Fruit fly (Drosophila melanogaster) whole organism, prepupa: ENCODE results near the gene RpL17.
A peak's percentile ranks its signal among the peaks of the same experiment; 100 is the strongest.

Source experiments
- CG10631 ChIP-seq: fragments of 200-800 bp; sonication (Bioruptor generic); optimal IDR thresholded peaks from 2 replicates; lab custom pipeline; 2016; ENCODE audit warnings: missing biosample characterization, missing genetic modification characterization
- CG10669 ChIP-seq: fragments of 200-800 bp; sonication (Bioruptor generic); optimal IDR thresholded peaks from 3 replicates; lab custom pipeline; 2018; ENCODE audit warnings: missing biosample characterization, mild to moderate bottlenecking, missing genetic modification characterization, moderate library complexity
- CG11294 ChIP-seq: fragments of 200-800 bp; sonication (Bioruptor generic); IDR thresholded peaks from 2 replicates; pipeline ENCODE4 v1.3.6; 2022; ENCODE audit warnings: missing biosample characterization, missing genetic modification characterization
- CG11902 ChIP-seq: fragments of 200-800 bp; sonication (Bioruptor generic); optimal IDR thresholded peaks from 3 replicates; lab custom pipeline; 2016; ENCODE audit warnings: missing biosample characterization, missing genetic modification characterization
- CG1621 ChIP-seq: fragments of 200-800 bp; sonication (Bioruptor generic); optimal IDR thresholded peaks from 3 replicates; lab custom pipeline; 2018; ENCODE audit warnings: missing biosample characterization, mild to moderate bottlenecking, missing genetic modification characterization
- CG3032 ChIP-seq: fragments of 200-800 bp; optimal IDR thresholded peaks from 2 replicates; lab custom pipeline; 2019; ENCODE audit warnings: missing biosample characterization, mild to moderate bottlenecking, missing genetic modification characterization, moderate library complexity
- CG31627 ChIP-seq: fragments of 200-800 bp; sonication (Bioruptor generic); optimal IDR thresholded peaks from 3 replicates; lab custom pipeline; 2016; ENCODE audit warnings: missing biosample characterization, missing genetic modification characterization
- CG32006 ChIP-seq: fragments of 200-800 bp; sonication (Bioruptor generic); optimal IDR thresholded peaks from 3 replicates; lab custom pipeline; 2017; ENCODE audit warnings: missing biosample characterization, mild to moderate bottlenecking, missing genetic modification characterization
- CG34406 ChIP-seq: fragments of 200-800 bp; sonication (Bioruptor generic); optimal IDR thresholded peaks from 3 replicates; lab custom pipeline; 2016; ENCODE audit warnings: missing biosample characterization, missing genetic modification characterization
- CG4318 ChIP-seq: fragments of 200-800 bp; sonication (Bioruptor generic); optimal IDR thresholded peaks from 3 replicates; lab custom pipeline; 2017; ENCODE audit warnings: missing biosample characterization, mild to moderate bottlenecking, missing genetic modification characterization
- CG6276 ChIP-seq: fragments of 200-800 bp; sonication (Bioruptor generic); optimal IDR thresholded peaks from 2 replicates; lab custom pipeline; 2017; ENCODE audit warnings: missing biosample characterization, mild to moderate bottlenecking, missing genetic modification characterization
- CG6808 ChIP-seq: fragments of 200-800 bp; sonication (Bioruptor generic); optimal IDR thresholded peaks from 3 replicates; lab custom pipeline; 2017; ENCODE audit warnings: missing biosample characterization, missing genetic modification characterization, mild to moderate bottlenecking, moderate library complexity, missing genetic modification reagents
- CG6854 ChIP-seq: fragments of 200-800 bp; sonication (Bioruptor generic); optimal IDR thresholded peaks from 2 replicates; lab custom pipeline; 2017; ENCODE audit warnings: missing biosample characterization, mild to moderate bottlenecking, missing genetic modification characterization
- CG7368 ChIP-seq: fragments of 200-800 bp; sonication (Bioruptor generic); optimal IDR thresholded peaks from 3 replicates; lab custom pipeline; 2016; ENCODE audit warnings: missing biosample characterization, missing genetic modification characterization
- Eip75B ChIP-seq: fragments of 200-800 bp; sonication (Bioruptor generic); optimal IDR thresholded peaks from 3 replicates; lab custom pipeline; 2016; ENCODE audit warnings: missing biosample characterization, missing genetic modification characterization
- Eip78C ChIP-seq: fragments of 200-800 bp; sonication (Bioruptor generic); peaks from one replicate; lab custom pipeline; 2016; ENCODE audit warnings: missing biosample characterization, missing genetic modification characterization
- Ets96B ChIP-seq: fragments of 200-800 bp; optimal IDR thresholded peaks from 2 replicates; lab custom pipeline; 2019; ENCODE audit warnings: missing biosample characterization, mild to moderate bottlenecking, missing genetic modification characterization, moderate library complexity
- Hr39 ChIP-seq: fragments of 200-800 bp; sonication (Bioruptor generic); optimal IDR thresholded peaks from 2 replicates; lab custom pipeline; 2016; ENCODE audit warnings: missing biosample characterization, missing genetic modification characterization
- Hr4 ChIP-seq: fragments of 200-800 bp; sonication (Bioruptor generic); optimal IDR thresholded peaks from 3 replicates; lab custom pipeline; 2016; ENCODE audit warnings: missing biosample characterization, missing genetic modification characterization
- OdsH ChIP-seq: fragments of 200-800 bp; sonication (Bioruptor generic); optimal IDR thresholded peaks from 3 replicates; lab custom pipeline; 2016; ENCODE audit warnings: missing biosample characterization, missing genetic modification characterization
- Smox ChIP-seq: fragments of 200-800 bp; sonication (Bioruptor generic); optimal IDR thresholded peaks from 3 replicates; lab custom pipeline; 2016; ENCODE audit warnings: missing biosample characterization, missing genetic modification characterization
- Sox102F ChIP-seq: fragments of 200-800 bp; sonication (Bioruptor generic); optimal IDR thresholded peaks from 2 replicates; lab custom pipeline; 2016; ENCODE audit warnings: missing biosample characterization, mild to moderate bottlenecking, missing genetic modification characterization
- Sox14 ChIP-seq: fragments of 200-800 bp; sonication (Bioruptor generic); optimal IDR thresholded peaks from 3 replicates; lab custom pipeline; 2016; ENCODE audit warnings: missing biosample characterization, missing genetic modification characterization
- achi ChIP-seq: fragments of 200-800 bp; sonication (Bioruptor generic); optimal IDR thresholded peaks from 3 replicates; lab custom pipeline; 2016; ENCODE audit warnings: missing biosample characterization, missing genetic modification characterization
- acj6 ChIP-seq: fragments of 200-800 bp; sonication (Bioruptor generic); optimal IDR thresholded peaks from 3 replicates; lab custom pipeline; 2016; ENCODE audit warnings: missing biosample characterization, missing genetic modification characterization
- dac ChIP-seq: fragments of 200-800 bp; sonication (Bioruptor generic); optimal IDR thresholded peaks from 2 replicates; lab custom pipeline; 2017; ENCODE audit warnings: missing biosample characterization, mild to moderate bottlenecking, missing genetic modification characterization
- eg ChIP-seq: fragments of 200-800 bp; sonication (Bioruptor generic); IDR thresholded peaks from 3 replicates; pipeline ENCODE4 v1.3.6; 2022; ENCODE audit warnings: missing biosample characterization, missing genetic modification characterization
- esn ChIP-seq: fragments of 200-800 bp; sonication (Bioruptor generic); optimal IDR thresholded peaks from 2 replicates; lab custom pipeline; 2016; ENCODE audit warnings: missing biosample characterization, mild to moderate bottlenecking, missing genetic modification characterization, moderate library complexity
- fd59A ChIP-seq: fragments of 200-800 bp; sonication (Bioruptor generic); optimal IDR thresholded peaks from 2 replicates; lab custom pipeline; 2017; ENCODE audit warnings: missing biosample characterization, mild to moderate bottlenecking, missing genetic modification characterization, missing genetic modification reagents
- fd85E ChIP-seq: fragments of 200-800 bp; sonication (Bioruptor generic); optimal IDR thresholded peaks from 3 replicates; lab custom pipeline; 2016; ENCODE audit warnings: missing biosample characterization, missing genetic modification characterization
- fkh ChIP-seq: fragments of 200-800 bp; sonication (Bioruptor generic); optimal IDR thresholded peaks from 3 replicates; lab custom pipeline; 2017; ENCODE audit warnings: missing biosample characterization, mild to moderate bottlenecking, missing genetic modification characterization, moderate library complexity
- lz ChIP-seq: fragments of 200-800 bp; sonication (Bioruptor generic); optimal IDR thresholded peaks from 3 replicates; lab custom pipeline; 2016; ENCODE audit warnings: missing biosample characterization, missing genetic modification characterization
- net ChIP-seq: fragments of 200-800 bp; sonication (Bioruptor generic); optimal IDR thresholded peaks from 3 replicates; lab custom pipeline; 2016; ENCODE audit warnings: missing biosample characterization, missing genetic modification characterization
- pdm3 ChIP-seq: fragments of 200-800 bp; sonication (Bioruptor generic); optimal IDR thresholded peaks from 3 replicates; lab custom pipeline; 2016; ENCODE audit warnings: missing biosample characterization, missing genetic modification characterization
- salr ChIP-seq, 2 experiments: fragments of 200-800 bp; sonication (Bioruptor generic); optimal IDR thresholded peaks; 3 replicates each; lab custom pipeline; 2016 to 2018; ENCODE audit warnings: missing biosample characterization in 2 of 2, missing genetic modification characterization in 2 of 2, mild to moderate bottlenecking in 1 of 2
- spab ChIP-seq: fragments of 200-800 bp; sonication (Bioruptor generic); optimal IDR thresholded peaks from 2 replicates; lab custom pipeline; 2017; ENCODE audit warnings: missing biosample characterization, mild to moderate bottlenecking, missing genetic modification characterization, missing genetic modification reagents
- ss ChIP-seq, 2 experiments: fragments of 200-800 bp; sonication (Bioruptor generic); optimal IDR thresholded peaks; 2 replicates in 1 of 2; 3 replicates in 1 of 2; lab custom pipeline; 2017 to 2018; ENCODE audit warnings: mild to moderate bottlenecking in 2 of 2, missing biosample characterization in 2 of 2, missing genetic modification characterization in 2 of 2, moderate library complexity in 1 of 2
- svp ChIP-seq: fragments of 200-800 bp; sonication (Bioruptor generic); peaks from one replicate; lab custom pipeline; 2016; ENCODE audit warnings: missing biosample characterization, missing genetic modification characterization
- vri ChIP-seq: fragments of 200-800 bp; sonication (Bioruptor generic); optimal IDR thresholded peaks from 3 replicates; lab custom pipeline; 2016; ENCODE audit warnings: missing biosample characterization, mild to moderate bottlenecking, missing genetic modification characterization

RpL17 gene

DNA sequence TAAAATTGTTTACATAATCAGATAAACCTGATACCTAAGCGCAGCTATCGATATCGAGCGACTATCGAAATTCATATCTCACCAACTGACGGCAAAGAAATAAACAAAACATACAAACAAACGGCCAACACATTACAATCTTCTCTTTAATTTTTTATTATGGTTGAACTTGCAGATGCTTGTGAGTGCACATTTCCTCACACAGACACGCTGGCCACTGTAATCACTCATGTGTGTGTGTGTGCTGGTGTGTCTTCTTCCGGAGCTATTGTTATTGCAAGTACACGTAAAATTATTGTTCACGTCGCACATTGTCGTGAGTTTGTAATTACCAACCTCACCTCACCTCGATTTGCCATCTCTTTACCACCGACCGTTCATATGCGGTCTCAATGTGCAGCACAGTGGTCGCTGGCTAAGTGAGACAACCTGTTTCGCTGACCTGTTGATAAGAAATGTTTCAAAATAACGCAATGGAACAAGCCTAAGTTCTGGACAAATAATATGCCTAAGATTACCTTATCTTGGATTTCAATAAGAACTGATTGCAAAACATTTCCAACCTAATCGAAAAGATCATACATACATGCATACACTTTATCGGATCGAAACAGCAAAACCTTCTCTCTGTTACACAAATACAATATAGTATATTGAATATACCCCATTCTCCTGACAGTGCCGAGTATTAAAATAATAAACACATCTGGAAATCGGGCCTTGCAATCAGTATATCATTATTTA, 38.8 kb downstream of the RpL17 start (continued):
- peak; percentile 19 for TF ChIP-seq CG1621 (tag; lab: Kevin White, UChicago)
- no peak for TF ChIP-seq Hr39 (GFP tag; lab: Kevin White, UChicago)
- peak; percentile 34 for TF ChIP-seq CG4318 (GFP tag; lab: Kevin White, UChicago)
- no peak for TF ChIP-seq Sox102F (GFP tag; lab: Kevin White, UChicago)
- TF ChIP-seq esn: peak; percentile 56
- no peak for TF ChIP-seq OdsH (GFP tag; lab: Kevin White, UChicago)
- no peak for TF ChIP-seq CG11902 (GFP tag; lab: Kevin White, UChicago)
- 0 out of 3 replicates have a peak, but pooled peaks have one; percentile 16 for TF ChIP-seq eg
- TF ChIP-seq Sox14 (GFP tag; lab: Kevin White, UChicago): peak; percentile 46
- no peak for TF ChIP-seq CG6854 (GFP tag; lab: Kevin White, UChicago)
- TF ChIP-seq salr (GFP tag; optimal IDR thresholded peaks at IDR 0.05; lab: Kevin White, UChicago): peak; percentile 5 to 32
- peak; percentile 59 for TF ChIP-seq Hr4
- peak; percentile 22 for TF ChIP-seq Smox (GFP tag; lab: Kevin White, UChicago)
- TF ChIP-seq Ets96B (tag; lab: Kevin White, UChicago): peak; percentile 15
- peak; percentile 20 for TF ChIP-seq pdm3 (GFP tag; lab: Kevin White, UChicago)
- TF ChIP-seq fd59A (GFP tag; lab: Kevin White, UChicago): peak; percentile 7
- TF ChIP-seq CG6276 (GFP tag; lab: Kevin White, UChicago): peak; percentile 21
- no peak for TF ChIP-seq dac
- no peak for TF ChIP-seq fd85E (GFP tag; lab: Kevin White, UChicago)
- TF ChIP-seq CG31627 (GFP tag; lab: Kevin White, UChicago): no peak

DNA sequence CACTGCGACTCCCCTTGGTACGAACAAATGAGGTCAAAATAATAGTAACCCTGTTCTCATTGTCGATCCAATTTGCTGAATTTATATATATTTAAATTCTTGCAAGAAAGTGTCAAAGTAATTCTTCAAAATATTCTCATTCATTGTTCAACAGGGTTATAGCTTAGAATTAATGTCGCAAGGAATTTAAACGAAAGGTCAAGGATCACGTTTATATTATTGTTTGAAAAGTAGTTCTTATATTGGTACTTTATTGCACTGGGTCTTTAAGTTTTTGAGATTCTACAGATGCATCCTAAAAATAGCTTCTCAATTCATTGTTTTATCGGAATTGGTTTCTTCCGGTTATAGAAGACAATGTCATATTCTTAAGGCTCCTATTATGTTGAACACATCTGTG, 40.1 kb downstream of the RpL17 start:
- TF ChIP-seq Eip78C: peak; percentile 70
- peak; percentile 26 for TF ChIP-seq Sox14 (GFP tag; lab: Kevin White, UChicago)
- TF ChIP-seq net (GFP tag; lab: Kevin White, UChicago): peak; percentile 12
- no peak for TF ChIP-seq lz
- no peak for TF ChIP-seq CG11294 (GFP tag; lab: Robert Waterston, UW)
- peak; percentile 18 for TF ChIP-seq Eip75B (GFP tag; lab: Kevin White, UChicago)
- TF ChIP-seq CG32006 (GFP tag; lab: Kevin White, UChicago): peak; percentile 57
- peak; percentile 20 for TF ChIP-seq pdm3 (GFP tag; lab: Kevin White, UChicago)
- peak; percentile 30 for TF ChIP-seq acj6
- TF ChIP-seq CG10631 (GFP tag; lab: Kevin White, UChicago): peak; percentile 48
- peak; percentile 29 for TF ChIP-seq CG10669 (GFP tag; lab: Kevin White, UChicago)
- peak; percentile 19 for TF ChIP-seq OdsH (GFP tag; lab: Kevin White, UChicago)
- TF ChIP-seq esn: peak; percentile 13
- TF ChIP-seq fd85E (GFP tag; lab: Kevin White, UChicago): no peak
- no peak for TF ChIP-seq CG7368
- TF ChIP-seq vri: no peak
- TF ChIP-seq ss (GFP tag; optimal IDR thresholded peaks at IDR 0.05; lab: Kevin White, UChicago): peak; percentile 26 to 55
- TF ChIP-seq Ets96B (tag; lab: Kevin White, UChicago): peak; percentile 37
- TF ChIP-seq CG6808 (GFP tag; lab: Kevin White, UChicago): peak; percentile 52
- TF ChIP-seq CG11902 (GFP tag; lab: Kevin White, UChicago): no peak
- no peak for TF ChIP-seq fkh (GFP tag; lab: Kevin White, UChicago)
- TF ChIP-seq svp (GFP tag; lab: Kevin White, UChicago): peak; percentile 28
- TF ChIP-seq CG4318 (GFP tag; lab: Kevin White, UChicago): peak; percentile 13
- TF ChIP-seq CG34406 (GFP tag; lab: Kevin White, UChicago): no peak
- peak; percentile 18 for TF ChIP-seq CG3032 (tag; lab: Kevin White, UChicago)
- peak; percentile 16 for TF ChIP-seq achi (GFP tag; lab: Kevin White, UChicago)
- TF ChIP-seq salr (GFP tag; optimal IDR thresholded peaks at IDR 0.05; lab: Kevin White, UChicago): peak in 1 of 2 experiments; percentile 34
- TF ChIP-seq fd59A (GFP tag; lab: Kevin White, UChicago): peak; percentile 47
- TF ChIP-seq spab: peak; percentile 37
